Worm (Caenorhabditis elegans) whole organism, L3 larva: ENCODE results near the gene Y17G9A.2.

Experiments used
- mdl-1 ChIP-seq: fragments of 150-350 bp; optimal IDR thresholded peaks from 2 replicates; lab custom pipeline; 2014; ENCODE audit warnings: missing biosample characterization, missing genetic modification characterization
- nfya-1 ChIP-seq: sonication (generic microtip); optimal IDR thresholded peaks from 2 replicates; lab custom pipeline; 2017; ENCODE audit warnings: missing genetic modification characterization, mild to moderate bottlenecking, missing compliant biosample characterization, antibody characterized with exemption, moderate library complexity; ENCODE audit not compliant: insufficient read depth

ce11 chrIV:4866599-4866998 is 10.5 kb upstream of the Y17G9A.2 start:
- no peak for TF ChIP-seq mdl-1 (tag; lab: Kevin White, UChicago)
- TF ChIP-seq nfya-1 (tag; lab: Kevin White, UChicago): no peak
